Fruit fly (Drosophila melanogaster) whole organism, embryonic: ENCODE measurements around the gene Apoltp.

ENCODE experiments used
- B-H1 ChIP-seq: fragments of 200-800 bp; sonication (Bioruptor generic); IDR thresholded peaks from 3 replicates; pipeline ENCODE4 v1.3.6; 2022; ENCODE audit warnings: missing biosample characterization, missing genetic modification characterization
- BtbVII ChIP-seq: fragments of 200-800 bp; sonication (Bioruptor generic); optimal IDR thresholded peaks from 3 replicates; lab custom pipeline; 2017; ENCODE audit warnings: missing biosample characterization, mild to moderate bottlenecking, missing genetic modification characterization
- CG10147 ChIP-seq: fragments of 200-800 bp; sonication (Bioruptor generic); optimal IDR thresholded peaks from 2 replicates; lab custom pipeline; 2019; ENCODE audit warnings: missing biosample characterization, mild to moderate bottlenecking, missing genetic modification characterization, moderate library complexity
- CG12659 ChIP-seq: fragments of 200-800 bp; sonication (Bioruptor generic); optimal IDR thresholded peaks from 3 replicates; lab custom pipeline; 2017; ENCODE audit warnings: mild to moderate bottlenecking, missing biosample characterization, missing genetic modification reagents, missing genetic modification characterization
- CG13424 ChIP-seq: fragments of 200-800 bp; sonication (Bioruptor generic); optimal IDR thresholded peaks from 2 replicates; lab custom pipeline; 2019; ENCODE audit warnings: missing biosample characterization, mild to moderate bottlenecking, missing genetic modification characterization, moderate library complexity
- CG15269 ChIP-seq: fragments of 200-800 bp; sonication (Bioruptor generic); optimal IDR thresholded peaks from 2 replicates; lab custom pipeline; 2018; ENCODE audit warnings: missing biosample characterization, mild to moderate bottlenecking, missing genetic modification characterization, moderate library complexity
- CG15696 ChIP-seq: fragments of 200-800 bp; sonication (Bioruptor generic); optimal IDR thresholded peaks from 2 replicates; lab custom pipeline; 2019; ENCODE audit warnings: missing biosample characterization, mild to moderate bottlenecking, missing genetic modification characterization, moderate library complexity
- CG1647 ChIP-seq: fragments of 200-800 bp; sonication (Bioruptor generic); optimal IDR thresholded peaks from 3 replicates; lab custom pipeline; 2016; ENCODE audit warnings: missing biosample characterization, missing genetic modification characterization
- CG17361 ChIP-seq: fragments of 200-800 bp; sonication (Bioruptor generic); IDR thresholded peaks from 3 replicates; pipeline ENCODE4 v1.3.6; 2022; ENCODE audit warnings: missing biosample characterization, missing genetic modification characterization
- CG17385 ChIP-seq: fragments of 200-800 bp; sonication (Bioruptor generic); optimal IDR thresholded peaks from 3 replicates; lab custom pipeline; 2018; ENCODE audit warnings: missing biosample characterization, mild to moderate bottlenecking, missing genetic modification characterization
- CG18476 ChIP-seq: fragments of 200-800 bp; sonication (Bioruptor generic); optimal IDR thresholded peaks from 2 replicates; lab custom pipeline; 2016; ENCODE audit warnings: missing biosample characterization, mild to moderate bottlenecking, missing genetic modification characterization
- CG30403 ChIP-seq: fragments of 200-800 bp; sonication (Bioruptor generic); optimal IDR thresholded peaks from 3 replicates; lab custom pipeline; 2016; ENCODE audit warnings: missing biosample characterization, missing genetic modification characterization
- CG7745 ChIP-seq: fragments of 200-800 bp; sonication (Bioruptor generic); optimal IDR thresholded peaks from 2 replicates; lab custom pipeline; 2018; ENCODE audit warnings: missing biosample characterization, mild to moderate bottlenecking, missing genetic modification characterization, moderate library complexity
- CG8089 ChIP-seq: fragments of 200-800 bp; sonication (Bioruptor generic); optimal IDR thresholded peaks from 3 replicates; lab custom pipeline; 2016; ENCODE audit warnings: missing biosample characterization, missing genetic modification characterization
- CG8359 ChIP-seq: fragments of 200-800 bp; sonication (Bioruptor generic); optimal IDR thresholded peaks from 2 replicates; lab custom pipeline; 2017; ENCODE audit warnings: missing biosample characterization, mild to moderate bottlenecking, missing genetic modification characterization, borderline replicate concordance
- CG9797 ChIP-seq: fragments of 200-800 bp; sonication (Bioruptor generic); optimal IDR thresholded peaks from 3 replicates; lab custom pipeline; 2018; ENCODE audit warnings: missing biosample characterization, mild to moderate bottlenecking, missing genetic modification characterization
- CG9876 ChIP-seq: fragments of 200-800 bp; sonication (Bioruptor generic); optimal IDR thresholded peaks from 2 replicates; lab custom pipeline; 2016; ENCODE audit warnings: missing biosample characterization, missing genetic modification characterization
- CoRest ChIP-seq: fragments of 200-800 bp; sonication (Bioruptor generic); optimal IDR thresholded peaks from 3 replicates; lab custom pipeline; 2018; ENCODE audit warnings: missing biosample characterization, mild to moderate bottlenecking, missing genetic modification characterization, moderate library complexity
- D ChIP-seq, 2 experiments: fragments of 200-800 bp in 1 of 2; fragments of >200 bp in 1 of 2; sonication (Bioruptor generic) in 1 of 2; optimal IDR thresholded peaks; 2 replicates in 1 of 2; 3 replicates in 1 of 2; lab custom pipeline; 2017; ENCODE audit warnings: mild to moderate bottlenecking in 1 of 2, missing biosample characterization in 1 of 2, missing genetic modification characterization in 1 of 2, missing genetic modification reagents in 1 of 2
- Ets65A ChIP-seq: fragments of 200-800 bp; sonication (Bioruptor generic); peaks from one replicate; lab custom pipeline; 2016; ENCODE audit warnings: missing biosample characterization, missing genetic modification characterization
- Fer3 ChIP-seq: fragments of 200-800 bp; sonication (Bioruptor generic); optimal IDR thresholded peaks from 2 replicates; lab custom pipeline; 2018; ENCODE audit warnings: missing biosample characterization, mild to moderate bottlenecking, missing genetic modification characterization, moderate library complexity
- Mad ChIP-seq: fragments of 200-800 bp; sonication (Bioruptor generic); optimal IDR thresholded peaks from 2 replicates; lab custom pipeline; 2016; ENCODE audit warnings: missing biosample characterization, missing genetic modification characterization
- Meics ChIP-seq: fragments of 200-800 bp; sonication (Bioruptor generic); optimal IDR thresholded peaks from 2 replicates; lab custom pipeline; 2017; ENCODE audit warnings: missing biosample characterization, mild to moderate bottlenecking, missing genetic modification characterization
- Nf-YB ChIP-seq: fragments of 200-800 bp; sonication (Bioruptor generic); optimal IDR thresholded peaks from 3 replicates; lab custom pipeline; 2019; ENCODE audit warnings: missing biosample characterization, mild to moderate bottlenecking, missing genetic modification characterization, moderate library complexity
- NfI ChIP-seq: fragments of 200-800 bp; sonication (Bioruptor generic); optimal IDR thresholded peaks from 3 replicates; lab custom pipeline; 2018; ENCODE audit warnings: missing biosample characterization, mild to moderate bottlenecking, missing genetic modification characterization, moderate library complexity
- PHDP ChIP-seq: fragments of 200-800 bp; sonication (Bioruptor generic); optimal IDR thresholded peaks from 3 replicates; lab custom pipeline; 2018; ENCODE audit warnings: missing biosample characterization, mild to moderate bottlenecking, missing genetic modification characterization, moderate library complexity
- Pdp1 ChIP-seq, 2 experiments: fragments of 200-800 bp; sonication (Bioruptor generic); optimal IDR thresholded peaks; 3 replicates each; lab custom pipeline; 2016; ENCODE audit warnings: missing biosample characterization in 2 of 2, missing genetic modification characterization in 2 of 2, mild to moderate bottlenecking in 1 of 2, moderate library complexity in 1 of 2
- Rx ChIP-seq: fragments of 200-800 bp; sonication (Bioruptor generic); IDR thresholded peaks from 2 replicates; pipeline ENCODE4 v1.3.6; 2022; ENCODE audit warnings: missing biosample characterization, missing genetic modification characterization
- Taf1 ChIP-seq: fragments of 200-800 bp; sonication (Bioruptor generic); IDR thresholded peaks from 2 replicates; pipeline ENCODE4 v1.3.6; 2022; ENCODE audit warnings: missing biosample characterization, missing genetic modification characterization
- Usf ChIP-seq: fragments of 200-800 bp; sonication (Bioruptor generic); optimal IDR thresholded peaks from 2 replicates; lab custom pipeline; 2017; ENCODE audit warnings: missing genotype, missing biosample characterization, missing genetic modification characterization
- ac ChIP-seq: fragments of 200-800 bp; sonication (Bioruptor generic); optimal IDR thresholded peaks from 3 replicates; lab custom pipeline; 2017; ENCODE audit warnings: missing biosample characterization, mild to moderate bottlenecking, missing genetic modification characterization
- al ChIP-seq: fragments of 200-800 bp; sonication (Bioruptor generic); IDR thresholded peaks from 2 replicates; pipeline ENCODE4 v1.3.6; 2022; ENCODE audit warnings: missing biosample characterization, missing genetic modification characterization
- ap ChIP-seq: fragments of 200-800 bp; sonication (Bioruptor generic); IDR thresholded peaks from 2 replicates; pipeline ENCODE4 v1.3.6; 2022; ENCODE audit warnings: missing biosample characterization, missing genetic modification characterization
- bowl ChIP-seq: fragments of 200-800 bp; sonication (Bioruptor generic); IDR thresholded peaks from 2 replicates; pipeline ENCODE4 v1.3.6; 2022; ENCODE audit warnings: missing biosample characterization, missing genetic modification characterization
- danr ChIP-seq: fragments of 200-800 bp; sonication (Bioruptor generic); IDR thresholded peaks from 2 replicates; pipeline ENCODE4 v1.3.6; 2022; ENCODE audit warnings: missing biosample characterization, missing genetic modification characterization
- dati ChIP-seq: fragments of 200-800 bp; sonication (Bioruptor generic); IDR thresholded peaks from 2 replicates; pipeline ENCODE4 v1.3.6; 2022; ENCODE audit warnings: missing biosample characterization, missing genetic modification characterization
- eyg ChIP-seq: fragments of 200-800 bp; sonication (Bioruptor generic); optimal IDR thresholded peaks from 3 replicates; lab custom pipeline; 2016; ENCODE audit warnings: missing biosample characterization, missing genetic modification characterization
- fu2 ChIP-seq: fragments of 200-800 bp; sonication (Bioruptor generic); optimal IDR thresholded peaks from 2 replicates; lab custom pipeline; 2016; ENCODE audit warnings: missing biosample characterization, missing genetic modification characterization
- gcm2 ChIP-seq: fragments of 200-800 bp; sonication (Bioruptor generic); optimal IDR thresholded peaks from 2 replicates; lab custom pipeline; 2016; ENCODE audit warnings: missing biosample characterization, missing genetic modification characterization
- h ChIP-seq: fragments of >200 bp; optimal IDR thresholded peaks from 2 replicates; lab custom pipeline; 2017
- ind ChIP-seq: fragments of 200-800 bp; sonication (Bioruptor generic); optimal IDR thresholded peaks from 3 replicates; lab custom pipeline; 2016; ENCODE audit warnings: missing biosample characterization, missing genetic modification characterization
- klu ChIP-seq: fragments of 200-800 bp; sonication (Bioruptor generic); IDR thresholded peaks from 2 replicates; pipeline ENCODE4 v1.3.6; 2022; ENCODE audit warnings: missing biosample characterization, missing genetic modification characterization
- nerfin-2 ChIP-seq: fragments of 200-800 bp; sonication (Bioruptor generic); IDR thresholded peaks from 2 replicates; pipeline ENCODE4 v1.3.6; 2022; ENCODE audit warnings: missing biosample characterization, missing genetic modification characterization; ENCODE audit not compliant: partially characterized antibody
- phol ChIP-seq: fragments of 200-800 bp; sonication (Bioruptor generic); optimal IDR thresholded peaks from 3 replicates; lab custom pipeline; 2018; ENCODE audit warnings: missing biosample characterization, mild to moderate bottlenecking, missing genetic modification characterization, moderate library complexity
- pita ChIP-seq: fragments of 200-800 bp; sonication (Bioruptor generic); optimal IDR thresholded peaks from 2 replicates; lab custom pipeline; 2017; ENCODE audit warnings: missing biosample characterization, mild to moderate bottlenecking, missing genetic modification characterization
- pnt ChIP-seq: fragments of 200-800 bp; sonication (Bioruptor generic); optimal IDR thresholded peaks from 3 replicates; lab custom pipeline; 2016; ENCODE audit warnings: missing biosample characterization, missing genetic modification characterization
- run ChIP-seq: fragments of 200-800 bp; sonication (Bioruptor generic); optimal IDR thresholded peaks from 3 replicates; lab custom pipeline; 2018; ENCODE audit warnings: missing biosample characterization, mild to moderate bottlenecking, missing genetic modification characterization
- sens ChIP-seq: fragments of 200-800 bp; sonication (Bioruptor generic); peaks from one replicate; lab custom pipeline; 2016; ENCODE audit warnings: missing biosample characterization, missing genetic modification characterization
- sisA ChIP-seq: fragments of 200-800 bp; sonication (Bioruptor generic); IDR thresholded peaks from 2 replicates; pipeline ENCODE4 v1.3.6; 2022; ENCODE audit warnings: missing biosample characterization, missing genetic modification characterization
- tgo ChIP-seq: fragments of 200-800 bp; sonication (Bioruptor generic); IDR thresholded peaks from 3 replicates; pipeline ENCODE4 v1.3.6; 2022; ENCODE audit warnings: missing biosample characterization, missing genetic modification characterization
- tio ChIP-seq: fragments of 200-800 bp; sonication (Bioruptor generic); optimal IDR thresholded peaks from 2 replicates; lab custom pipeline; 2017; ENCODE audit warnings: missing biosample characterization, missing genetic modification characterization, inconsistent platforms
- unpg ChIP-seq: fragments of 200-800 bp; sonication (Bioruptor generic); optimal IDR thresholded peaks from 3 replicates; lab custom pipeline; 2018; ENCODE audit warnings: missing biosample characterization, mild to moderate bottlenecking, missing genetic modification characterization, moderate library complexity

The Apoltp gene

DNA sequence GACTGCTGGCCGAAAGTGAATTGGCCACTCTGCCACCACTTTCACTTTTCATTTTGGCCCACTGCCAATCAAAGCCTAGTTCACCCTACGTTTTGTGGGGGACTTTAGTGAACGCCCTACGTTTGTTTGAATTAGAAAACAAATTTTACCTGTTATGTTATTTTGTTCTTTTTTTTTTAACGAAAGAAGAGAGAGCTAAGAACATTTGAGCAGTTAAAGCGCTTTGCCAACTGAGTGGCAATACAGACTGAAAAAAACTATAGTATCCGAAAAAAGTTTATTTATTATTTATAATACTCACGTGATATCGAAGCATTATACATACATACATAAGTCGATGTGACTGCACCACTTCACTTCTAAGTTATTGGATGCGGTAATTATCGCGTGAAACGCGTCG, 16.1 kb upstream of the Apoltp start (continued):
- TF ChIP-seq sens (GFP tag; lab: Kevin White, UChicago) (peak; percentile 67), klu (no peak), NfI (GFP tag; lab: Kevin White, UChicago) (peak; percentile 18), run (tag; lab: Kevin White, UChicago) (no peak), eyg (GFP tag; lab: Kevin White, UChicago) (no peak), tgo (0 out of 3 replicates have a peak, but pooled peaks have one; percentile 24), sisA (no peak), pita (GFP tag; lab: Kevin White, UChicago) (no peak), Meics (GFP tag; lab: Kevin White, UChicago) (peak; percentile 11), bowl (GFP tag; lab: Robert Waterston, UW) (no peak), CG12659 (peak; percentile 5), CG17385 (peak; percentile 26), Rx (GFP tag; lab: Robert Waterston, UW) (no peak), Usf (GFP tag; lab: Kevin White, UChicago) (no peak), CoRest (tag; lab: Kevin White, UChicago) (peak; percentile 34), ind (GFP tag; lab: Kevin White, UChicago) (peak; percentile 3), phol (tag; lab: Kevin White, UChicago) (peak; percentile 14), CG30403 (GFP tag; lab: Kevin White, UChicago) (peak; percentile 37), CG1647 (GFP tag; lab: Kevin White, UChicago) (no peak), gcm2 (peak; percentile 24), ap (GFP tag; lab: Robert Waterston, UW) (no peak), al (no peak), Fer3 (tag; lab: Kevin White, UChicago) (peak; percentile 28), nerfin-2 (no peak), CG9797 (no peak), CG9876 (GFP tag; lab: Kevin White, UChicago) (no peak), Pdp1 (GFP tag; optimal IDR thresholded peaks at IDR 0.05; lab: Kevin White, UChicago) (peak in 1 of 2 experiments; percentile 38), unpg (GFP tag; lab: Kevin White, UChicago) (peak; percentile 20), danr (GFP tag; lab: Robert Waterston, UW) (no peak), CG17361 (GFP tag; lab: Robert Waterston, UW) (no peak), Nf-YB (GFP tag; lab: Kevin White, UChicago) (no peak), BtbVII (GFP tag; lab: Kevin White, UChicago) (no peak), CG10147 (GFP tag; lab: Kevin White, UChicago) (no peak), CG8359 (GFP tag; lab: Kevin White, UChicago) (no peak), CG13424 (tag; lab: Kevin White, UChicago) (peak; percentile 31), ac (GFP tag; lab: Kevin White, UChicago) (no peak), CG7745 (tag; lab: Kevin White, UChicago) (no peak), Taf1 (no peak), CG15269 (tag; lab: Kevin White, UChicago) (peak; percentile 42), PHDP (peak; percentile 50), CG15696 (tag; lab: Kevin White, UChicago) (no peak), fu2 (GFP tag; lab: Kevin White, UChicago) (no peak), dati (GFP tag; lab: Robert Waterston, UW) (no peak), B-H1 (GFP tag; lab: Robert Waterston, UW) (no peak), pnt (GFP tag; lab: Kevin White, UChicago) (no peak), h (lab: Kevin White, UChicago) (no peak), Ets65A (GFP tag; lab: Kevin White, UChicago) (peak; percentile 9), Mad (GFP tag; lab: Kevin White, UChicago) (no peak), D (optimal IDR thresholded peaks at IDR 0.05; lab: Kevin White, UChicago) (no peak), D (GFP tag; optimal IDR thresholded peaks at IDR 0.05; lab: Kevin White, UChicago) (no peak), CG18476 (GFP tag; lab: Kevin White, UChicago) (no peak), CG8089 (GFP tag; lab: Kevin White, UChicago) (no peak), tio (GFP tag; lab: Kevin White, UChicago) (no peak)
